Fruit fly (Drosophila melanogaster): ENCODE measurements around the gene Apc.

Gene Apc

dm6 chr3R:28819555-28820305, 24.8 kb downstream of the Apc start, which contains the start of the genes CG1523 and CG1647 (continued):
- no peak for TF ChIP-seq ac (GFP tag; optimal IDR thresholded peaks at IDR 0.05)
- peak; percentile 52 for TF ChIP-seq CG10654 (GFP tag; optimal IDR thresholded peaks at IDR 0.05)
- TF ChIP-seq CG2712 (tag; optimal IDR thresholded peaks at IDR 0.05): peak; percentile 79
- TF ChIP-seq CG17802 (tag; optimal IDR thresholded peaks at IDR 0.05): peak; percentile 8
- TF ChIP-seq HLH3B (GFP tag; IDR thresholded peaks at IDR 0.05): 0 out of 2 replicates have a peak, but pooled peaks have one; percentile 30
- TF ChIP-seq CG16813 (GFP tag; IDR thresholded peaks at IDR 0.05; ENCODE audit: partially characterized antibody): peak; percentile 45
- TF ChIP-seq CG30403 (GFP tag; optimal IDR thresholded peaks at IDR 0.05): peak; percentile 74
- peak; percentile 20 for TF ChIP-seq pzg (GFP tag; optimal IDR thresholded peaks at IDR 0.05)
- TF ChIP-seq HmgZ (tag; optimal IDR thresholded peaks at IDR 0.05): peak; percentile 48
- TF ChIP-seq Gug (GFP tag; IDR thresholded peaks at IDR 0.05): peak; percentile 35; the same call in 1 of the 4 replicates
- peak; percentile 19 for TF ChIP-seq CG18011 (GFP tag; optimal IDR thresholded peaks at IDR 0.05)
- peak; percentile 39; the same call in 1 of the 3 replicates for TF ChIP-seq CG6791 (GFP tag; IDR thresholded peaks at IDR 0.05; ENCODE audit: partially characterized antibody)
- peak; percentile 51 for TF ChIP-seq CG3847 (GFP tag; IDR thresholded peaks at IDR 0.05)
- TF ChIP-seq CG3407 (GFP tag; optimal IDR thresholded peaks at IDR 0.05): no peak
- peak; percentile 31; the same call in 1 of the 2 replicates for TF ChIP-seq CG8765 (GFP tag; IDR thresholded peaks at IDR 0.05)
- no peak for TF ChIP-seq btn (GFP tag; optimal IDR thresholded peaks at IDR 0.05)
- TF ChIP-seq CG11247 (GFP tag; IDR thresholded peaks at IDR 0.05): 0 out of 2 replicates have a peak, but pooled peaks have one; percentile 34
- TF ChIP-seq CG16815 (GFP tag; optimal IDR thresholded peaks at IDR 0.05): peak; percentile 47
- TF ChIP-seq Optix (GFP tag; IDR thresholded peaks at IDR 0.05): peak; percentile 19; the same call in 1 of the 3 replicates
- TF ChIP-seq gfzf (GFP tag; optimal IDR thresholded peaks at IDR 0.05): peak; percentile 8
- no peak for TF ChIP-seq Sox100B (GFP tag; optimal IDR thresholded peaks at IDR 0.05)
- TF ChIP-seq otp (GFP tag; IDR thresholded peaks at IDR 0.05): no peak
- TF ChIP-seq CG7271 (tag; optimal IDR thresholded peaks at IDR 0.05): peak; percentile 13
- TF ChIP-seq ind (GFP tag; optimal IDR thresholded peaks at IDR 0.05): peak; percentile 60
- TF ChIP-seq lola (GFP tag; optimal IDR thresholded peaks at IDR 0.05): peak in 1 of 3 experiments; percentile 78
- no peak for TF ChIP-seq CG9797 (GFP tag; optimal IDR thresholded peaks at IDR 0.05)
- peak; percentile 69 for TF ChIP-seq zen (tag; optimal IDR thresholded peaks at IDR 0.05)
- peak; percentile 18; the same call in 1 of the 3 replicates for TF ChIP-seq CG7963 (GFP tag; IDR thresholded peaks at IDR 0.05; ENCODE audit: partially characterized antibody)
- 0 out of 2 replicates have a peak, but pooled peaks have one; percentile 14 for TF ChIP-seq sisA (GFP tag; IDR thresholded peaks at IDR 0.05)
- peak; percentile 2 for TF ChIP-seq pros (GFP tag; optimal IDR thresholded peaks at IDR 0.05)
- peak; percentile 28 for TF ChIP-seq CG32772 (GFP tag; IDR thresholded peaks at IDR 0.05)
- TF ChIP-seq lbe (GFP tag; optimal IDR thresholded peaks at IDR 0.05): no peak
- TF ChIP-seq Abd-B (GFP tag; optimal IDR thresholded peaks at IDR 0.05): peak; percentile 67
- no peak for TF ChIP-seq CG18619 (GFP tag; optimal IDR thresholded peaks at IDR 0.05)
- peak in 1 of 2 experiments; percentile 49 for TF ChIP-seq Pdp1 (GFP tag; optimal IDR thresholded peaks at IDR 0.05)
- TF ChIP-seq tna (GFP tag; IDR thresholded peaks at IDR 0.05; ENCODE audit: partially characterized antibody): no peak
- peak; percentile 62 for TF ChIP-seq Scr (GFP tag; IDR thresholded peaks at IDR 0.05; ENCODE audit: partially characterized antibody)
- peak; percentile 60 for TF ChIP-seq CG9727 (GFP tag; optimal IDR thresholded peaks at IDR 0.05)
- TF ChIP-seq Ets97D (GFP tag; optimal IDR thresholded peaks at IDR 0.05): peak; percentile 7
- no peak for TF ChIP-seq Ravus (GFP tag; IDR thresholded peaks at IDR 0.05)
- TF ChIP-seq CG17385 (GFP tag; optimal IDR thresholded peaks at IDR 0.05): peak; percentile 66
- TF ChIP-seq bigmax (GFP tag; optimal IDR thresholded peaks at IDR 0.05): no peak
- TF ChIP-seq CG9437 (GFP tag; optimal IDR thresholded peaks at IDR 0.05): peak; percentile 71
- peak; percentile 93 for TF ChIP-seq Ets65A (GFP tag)
- TF ChIP-seq NfI (GFP tag; optimal IDR thresholded peaks at IDR 0.05): peak; percentile 62
- no peak for TF ChIP-seq lab (GFP tag; optimal IDR thresholded peaks at IDR 0.05)
- no peak for TF ChIP-seq ewg (GFP tag; optimal IDR thresholded peaks at IDR 0.05)
